Fruit fly (Drosophila melanogaster): ENCODE results near the gene Usp5.

dm6 chr3L:3192912-3193311 lies 44.8 kb upstream of the Usp5 start, which contains the start of gene Hsp83:
- no peak for TF ChIP-seq Dll (optimal IDR thresholded peaks at IDR 0.05)
- no peak for TF ChIP-seq psq (optimal IDR thresholded peaks at IDR 0.05)
